Worm (Caenorhabditis elegans) whole organism, L1 larva: ENCODE measurements around the gene C04F6.9.
A peak's percentile ranks its signal among the peaks of the same experiment; 100 is the strongest.

ENCODE experiments used
- C16A3.4 ChIP-seq: fragments of 150-350 bp; optimal IDR thresholded peaks from 2 replicates; lab custom pipeline; 2014; ENCODE audit warnings: missing biosample characterization, missing genetic modification characterization
- F16B12.6 ChIP-seq: fragments of 150-350 bp; optimal IDR thresholded peaks from 2 replicates; lab custom pipeline; 2014; ENCODE audit warnings: missing biosample characterization, missing genetic modification characterization
- Y116A8C.19 ChIP-seq: sonication (generic microtip); optimal IDR thresholded peaks from 2 replicates; lab custom pipeline; 2016; ENCODE audit warnings: missing compliant biosample characterization, missing genetic modification characterization, borderline replicate concordance
- alr-1 ChIP-seq: fragments of 200-800 bp; sonication (Bioruptor generic); optimal IDR thresholded peaks from 2 replicates; lab custom pipeline; 2018; ENCODE audit warnings: borderline replicate concordance, mild to moderate bottlenecking, missing genetic modification characterization, missing compliant biosample characterization
- ceh-63 ChIP-seq: fragments of 200-800 bp; sonication (Bioruptor generic); optimal IDR thresholded peaks from 2 replicates; lab custom pipeline; 2018; ENCODE audit warnings: mild to moderate bottlenecking, missing genetic modification characterization, missing compliant biosample characterization
- ceh-88 ChIP-seq: fragments of 200-800 bp; sonication (Bioruptor generic); IDR thresholded peaks from 2 replicates; pipeline ENCODE4 v1.3.6; 2022; ENCODE audit warnings: missing genetic modification characterization, missing compliant biosample characterization
- ceh-90 ChIP-seq: sonication (generic microtip); optimal IDR thresholded peaks from 2 replicates; lab custom pipeline; 2016; ENCODE audit warnings: missing genetic modification characterization, missing compliant biosample characterization
- dpl-1 ChIP-seq, 3 experiments: fragments of 150-350 bp in 2 of 3; sonication (generic microtip) in 1 of 3; optimal IDR thresholded peaks; 2 replicates each; lab custom pipeline; 2014 to 2017; ENCODE audit warnings: missing biosample characterization in 3 of 3, missing genetic modification characterization in 3 of 3, missing genetic modification reagents in 3 of 3
- efl-1 ChIP-seq, 4 experiments: fragments of 150-350 bp; optimal IDR thresholded peaks in 3 of 4; peaks in 1 of 4; 1 replicate in 1 of 4; 2 replicates in 3 of 4; lab custom pipeline; 2014; ENCODE audit warnings: missing biosample characterization in 2 of 4, missing genetic modification characterization in 2 of 4, missing genetic modification reagents in 2 of 4
- efl-3 ChIP-seq: fragments of 200-800 bp; sonication (Bioruptor generic); optimal IDR thresholded peaks from 2 replicates; lab custom pipeline; 2018; ENCODE audit warnings: mild to moderate bottlenecking, missing genetic modification characterization, missing compliant biosample characterization
- egl-27 ChIP-seq, 2 experiments: fragments of 150-350 bp in 1 of 2; sonication (generic microtip); optimal IDR thresholded peaks; 3 replicates each; lab custom pipeline; 2017 to 2018; ENCODE audit warnings: missing biosample characterization in 2 of 2, missing genetic modification characterization in 2 of 2, missing genetic modification reagents in 2 of 2
- elt-3 ChIP-seq, 6 experiments: fragments of 150-350 bp in 1 of 6; sonication (generic microtip); optimal IDR thresholded peaks; 2 replicates each; lab custom pipeline; 2017 to 2018; ENCODE audit warnings: missing biosample characterization in 6 of 6, missing genetic modification characterization in 6 of 6, inconsistent platforms in 1 of 6
- fkh-10 ChIP-seq: sonication (generic microtip); optimal IDR thresholded peaks from 2 replicates; lab custom pipeline; 2017; ENCODE audit warnings: missing biosample characterization, missing genetic modification reagents, missing genetic modification characterization
- hlh-4 ChIP-seq: sonication (generic microtip); optimal IDR thresholded peaks from 2 replicates; lab custom pipeline; 2016; ENCODE audit warnings: mild to moderate bottlenecking, missing genetic modification characterization, missing compliant biosample characterization
- hpl-2 ChIP-seq: fragments of 150-350 bp; optimal IDR thresholded peaks from 2 replicates; lab custom pipeline; 2014; ENCODE audit warnings: missing biosample characterization, missing genetic modification reagents, missing genetic modification characterization
- irx-1 ChIP-seq: sonication (generic microtip); optimal IDR thresholded peaks from 2 replicates; lab custom pipeline; 2016; ENCODE audit warnings: missing genetic modification characterization, missing compliant biosample characterization
- lin-13 ChIP-seq: fragments of 150-350 bp; optimal IDR thresholded peaks from 2 replicates; lab custom pipeline; 2014; ENCODE audit warnings: missing biosample characterization, missing genetic modification reagents, missing genetic modification characterization
- lin-35 ChIP-seq, 2 experiments: fragments of 150-350 bp; optimal IDR thresholded peaks; 2 replicates each; lab custom pipeline; 2014; ENCODE audit warnings: missing biosample characterization in 2 of 2, missing genetic modification characterization in 2 of 2, missing genetic modification reagents in 2 of 2
- lin-39 ChIP-seq: fragments of 150-350 bp; optimal IDR thresholded peaks from 2 replicates; lab custom pipeline; 2014; ENCODE audit warnings: missing biosample characterization, missing genetic modification reagents, missing genetic modification characterization
- lir-3 ChIP-seq: sonication (generic microtip); optimal IDR thresholded peaks from 2 replicates; lab custom pipeline; 2016; ENCODE audit warnings: mild to moderate bottlenecking, missing genetic modification characterization, moderate library complexity, missing compliant biosample characterization; ENCODE audit not compliant: poor library complexity
- mab-9 ChIP-seq: fragments of 200-800 bp; sonication (Bioruptor generic); IDR thresholded peaks from 2 replicates; pipeline ENCODE4 v1.3.6; 2022; ENCODE audit warnings: missing genetic modification reagents, missing genetic modification characterization, missing compliant biosample characterization
- mdl-1 ChIP-seq, 2 experiments: fragments of 150-350 bp; optimal IDR thresholded peaks; 2 replicates each; lab custom pipeline; 2014 to 2017; ENCODE audit warnings: missing biosample characterization in 2 of 2, missing genetic modification characterization in 2 of 2, inconsistent platforms in 1 of 2
- mef-2 ChIP-seq: fragments of 150-350 bp; optimal IDR thresholded peaks from 2 replicates; lab custom pipeline; 2014; ENCODE audit warnings: missing biosample characterization, missing genetic modification characterization
- mep-1 ChIP-seq: fragments of 150-350 bp; optimal IDR thresholded peaks from 2 replicates; lab custom pipeline; 2014; ENCODE audit warnings: missing biosample characterization, missing genetic modification characterization
- nhr-12 ChIP-seq: sonication (generic microtip); optimal IDR thresholded peaks from 2 replicates; lab custom pipeline; 2017; ENCODE audit warnings: missing biosample characterization, missing genetic modification characterization
- nhr-20 ChIP-seq: sonication (generic microtip); optimal IDR thresholded peaks from 2 replicates; lab custom pipeline; 2016; ENCODE audit warnings: mild to moderate bottlenecking, missing genetic modification characterization, missing compliant biosample characterization
- nhr-237 ChIP-seq: fragments of 150-350 bp; optimal IDR thresholded peaks from 2 replicates; lab custom pipeline; 2014; ENCODE audit warnings: missing biosample characterization, missing genetic modification characterization
- nhr-47 ChIP-seq: sonication (generic microtip); optimal IDR thresholded peaks from 2 replicates; lab custom pipeline; 2016; ENCODE audit warnings: mild to moderate bottlenecking, missing genetic modification characterization, moderate library complexity, missing compliant biosample characterization
- nhr-77 ChIP-seq: fragments of 150-350 bp; optimal IDR thresholded peaks from 2 replicates; lab custom pipeline; 2014; ENCODE audit warnings: missing biosample characterization, missing genetic modification characterization
- nhr-84 ChIP-seq: sonication (generic microtip); optimal IDR thresholded peaks from 2 replicates; lab custom pipeline; 2017; ENCODE audit warnings: missing biosample characterization, missing genetic modification characterization
- nhr-85 ChIP-seq: sonication (generic microtip); peaks from one replicate; lab custom pipeline; 2016; ENCODE audit warnings: missing genetic modification characterization, inconsistent platforms, missing compliant biosample characterization
- pax-3 ChIP-seq: fragments of 200-800 bp; sonication (Bioruptor generic); optimal IDR thresholded peaks from 2 replicates; lab custom pipeline; 2018; ENCODE audit warnings: mild to moderate bottlenecking, missing genetic modification characterization, moderate library complexity, missing compliant biosample characterization
- sox-4 ChIP-seq: sonication (generic microtip); optimal IDR thresholded peaks from 2 replicates; lab custom pipeline; 2016; ENCODE audit warnings: missing genetic modification characterization, missing compliant biosample characterization
- sptf-1 ChIP-seq: fragments of 150-350 bp; optimal IDR thresholded peaks from 2 replicates; lab custom pipeline; 2014; ENCODE audit warnings: missing biosample characterization, missing genetic modification characterization
- tlp-1 ChIP-seq: fragments of 150-350 bp; optimal IDR thresholded peaks from 2 replicates; lab custom pipeline; 2014; ENCODE audit warnings: missing biosample characterization, missing genetic modification characterization
- unc-86 ChIP-seq: sonication (generic microtip); optimal IDR thresholded peaks from 2 replicates; lab custom pipeline; 2016; ENCODE audit warnings: missing genetic modification characterization, missing compliant biosample characterization
- xbp-1 ChIP-seq: sonication (generic microtip); optimal IDR thresholded peaks from 2 replicates; lab custom pipeline; 2016; ENCODE audit warnings: missing genetic modification characterization, missing compliant biosample characterization
- zag-1 ChIP-seq: fragments of 150-350 bp; optimal IDR thresholded peaks from 2 replicates; lab custom pipeline; 2014; ENCODE audit warnings: missing biosample characterization, missing genetic modification characterization
- zip-4 ChIP-seq: fragments of 200-800 bp; sonication (Bioruptor generic); optimal IDR thresholded peaks from 2 replicates; lab custom pipeline; 2018; ENCODE audit warnings: mild to moderate bottlenecking, missing genetic modification characterization, moderate library complexity, missing compliant biosample characterization
- ztf-11 ChIP-seq, 2 experiments: sonication (generic microtip); optimal IDR thresholded peaks; 2 replicates each; lab custom pipeline; 2016 to 2017; ENCODE audit warnings: missing genetic modification characterization in 2 of 2, missing biosample characterization in 1 of 2, missing compliant biosample characterization in 1 of 2
- ztf-4 ChIP-seq: fragments of 150-350 bp; optimal IDR thresholded peaks from 2 replicates; lab custom pipeline; 2014; ENCODE audit warnings: missing biosample characterization, missing genetic modification characterization

C04F6.9 gene

DNA sequence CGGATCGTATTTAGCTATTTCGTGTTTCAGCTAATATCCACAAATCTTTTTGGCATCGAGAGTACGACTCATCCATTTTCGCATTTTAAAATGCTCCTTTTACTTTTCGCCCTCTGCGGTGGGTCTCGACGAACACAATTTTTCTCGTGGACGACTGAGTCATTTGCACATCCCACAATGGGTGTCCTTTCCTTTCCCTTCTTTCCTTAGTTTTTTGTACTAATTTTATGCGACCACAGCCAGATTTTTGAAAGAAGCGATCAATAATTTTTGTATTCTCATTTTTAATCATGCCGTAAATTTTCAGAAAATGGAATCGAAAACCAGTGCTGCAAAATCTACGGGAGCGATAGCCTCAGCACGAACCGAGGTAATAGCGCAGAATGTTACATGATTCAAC is at the start of gene C04F6.9:
Gene C04F6.9, plus strand, starts transcription at position 301 of the 400 bp plus-strand sequence.
- TF ChIP-seq ceh-88 (no peak), fkh-10 (no peak), nhr-77 (tag; lab: Kevin White, UChicago) (no peak), alr-1 (no peak)

DNA sequence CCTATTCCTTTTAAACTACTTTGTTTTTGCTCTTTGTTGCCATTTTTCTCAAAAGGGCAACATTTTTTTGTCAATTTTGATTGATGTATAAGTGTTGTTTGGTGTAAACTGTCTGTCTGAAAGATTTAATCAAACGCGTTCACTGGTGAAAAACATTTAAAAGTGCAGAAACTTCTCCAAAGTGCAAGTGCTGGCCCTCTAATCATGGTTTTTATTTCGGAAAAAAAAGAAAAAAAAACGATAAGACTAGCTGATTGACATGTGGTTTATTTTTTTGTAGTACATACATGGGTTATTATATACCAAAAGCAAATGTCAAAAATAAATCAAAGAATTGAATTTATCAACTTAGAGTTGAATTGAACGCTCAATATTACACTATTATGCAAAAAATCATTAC is 39.4 kb upstream of the C04F6.9 start, which contains the start of gene dhs-26:
Gene dhs-26, minus strand, starts transcription at position 116 of the 400 bp plus-strand sequence.
- no peak for TF ChIP-seq mdl-1 (tag; optimal IDR thresholded peaks at IDR 0.05; lab: Kevin White, UChicago)
- no peak for TF ChIP-seq nhr-237 (tag; lab: Kevin White, UChicago)
- no peak for TF ChIP-seq efl-3
- TF ChIP-seq alr-1, result no peak
- TF ChIP-seq tlp-1 (tag; lab: Kevin White, UChicago), result no peak
- no peak for TF ChIP-seq sox-4 (tag; lab: Kevin White, UChicago)
- TF ChIP-seq elt-3 (tag; optimal IDR thresholded peaks at IDR 0.05; lab: Kevin White, UChicago), result no peak
- no peak for TF ChIP-seq mef-2 (tag; lab: Kevin White, UChicago)
- no peak for TF ChIP-seq sptf-1 (tag; lab: Kevin White, UChicago)
- TF ChIP-seq egl-27 (tag; optimal IDR thresholded peaks at IDR 0.05; lab: Kevin White, UChicago), result no peak
- no peak for TF ChIP-seq unc-86
- TF ChIP-seq lin-13 (GFP tag; lab: Kevin White, UChicago), result no peak
- no peak for TF ChIP-seq pax-3
- TF ChIP-seq nhr-85 (tag; lab: Kevin White, UChicago), result no peak

DNA sequence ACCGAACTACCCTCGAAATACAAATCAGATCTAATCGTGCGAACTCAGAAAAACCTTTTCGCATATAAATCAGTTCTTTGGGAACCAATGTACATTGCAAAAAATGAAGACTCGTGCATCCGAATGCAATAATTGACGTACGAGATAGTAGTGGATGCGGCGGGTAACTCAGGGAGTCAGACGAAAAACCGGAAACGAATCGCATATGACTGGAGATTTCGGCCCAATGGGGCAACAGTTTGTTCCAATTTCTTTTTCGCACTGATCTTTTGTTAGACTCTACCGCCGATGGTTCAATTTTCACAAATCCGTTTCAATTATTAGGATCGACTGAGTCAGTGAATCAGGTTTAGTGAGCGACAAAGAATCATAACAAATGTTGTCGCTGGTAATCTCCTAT is 35.0 kb upstream of the C04F6.9 start:
- TF ChIP-seq mab-9 (GFP tag; lab: Robert Waterston, UW) (no peak), nhr-85 (tag; lab: Kevin White, UChicago) (peak; percentile 55), nhr-84 (no peak)

DNA sequence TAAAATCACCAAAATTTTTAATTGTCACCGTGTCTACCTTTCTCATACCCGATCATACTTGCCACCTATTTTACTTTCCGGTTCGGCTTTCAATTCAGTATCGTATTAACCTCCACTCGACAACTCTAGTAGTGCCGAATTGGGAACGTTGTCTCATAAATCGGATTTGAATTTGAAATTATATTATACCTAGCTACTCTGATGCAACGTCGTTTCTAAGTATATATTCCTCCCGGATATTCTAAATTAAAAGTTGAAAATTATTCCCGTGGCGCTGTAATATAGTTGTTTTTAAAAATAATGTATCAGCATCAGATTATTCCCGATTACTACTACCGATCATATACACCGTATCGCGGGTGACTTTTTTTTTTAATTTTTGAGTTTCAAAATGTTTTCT is 33.1 kb upstream of the C04F6.9 start, which contains the start of gene ZK563.2:
Gene ZK563.2, plus strand, starts transcription at position 301 of the 400 bp plus-strand sequence.
- TF ChIP-seq nhr-12, result no peak
- TF ChIP-seq Y116A8C.19 (tag; lab: Kevin White, UChicago), result no peak
- TF ChIP-seq nhr-47 (tag; lab: Kevin White, UChicago), result no peak
- TF ChIP-seq hlh-4 (tag; lab: Kevin White, UChicago), result no peak
- TF ChIP-seq, all 84 proteins: peak for 0

DNA sequence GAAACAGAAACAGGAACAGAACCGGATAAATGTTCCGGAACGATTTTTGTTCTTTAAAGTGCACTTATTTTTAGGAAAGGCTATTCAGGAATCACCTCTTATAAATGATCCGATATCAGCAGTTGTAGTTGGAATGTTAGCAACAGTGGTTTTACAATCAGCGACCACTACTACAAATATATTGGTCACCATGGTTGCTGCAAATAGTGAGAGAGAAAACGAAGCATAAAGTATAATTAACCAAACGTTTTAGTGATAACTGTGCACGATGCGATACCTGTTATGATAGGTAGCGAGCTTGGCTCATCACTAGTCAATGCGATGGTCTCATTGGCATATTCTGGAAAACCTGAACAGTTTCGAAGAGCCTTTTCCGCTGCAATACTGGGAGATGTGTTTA is 32.4 kb upstream of the C04F6.9 start:
- TF ChIP-seq zag-1 (tag; lab: Kevin White, UChicago) (no peak), lin-13 (GFP tag; lab: Kevin White, UChicago) (no peak), lin-39 (tag; lab: Kevin White, UChicago) (no peak), ztf-4 (no peak), fkh-10 (no peak), mef-2 (tag; lab: Kevin White, UChicago) (no peak), hpl-2 (GFP tag; lab: Kevin White, UChicago) (no peak), ztf-11 (tag; optimal IDR thresholded peaks at IDR 0.05; lab: Kevin White, UChicago) (no peak), ceh-63 (GFP tag; lab: Kevin White, UChicago) (no peak), tlp-1 (tag; lab: Kevin White, UChicago) (no peak), irx-1 (tag; lab: Kevin White, UChicago) (no peak)
- TF ChIP-seq, all 84 proteins: peak for 0

DNA sequence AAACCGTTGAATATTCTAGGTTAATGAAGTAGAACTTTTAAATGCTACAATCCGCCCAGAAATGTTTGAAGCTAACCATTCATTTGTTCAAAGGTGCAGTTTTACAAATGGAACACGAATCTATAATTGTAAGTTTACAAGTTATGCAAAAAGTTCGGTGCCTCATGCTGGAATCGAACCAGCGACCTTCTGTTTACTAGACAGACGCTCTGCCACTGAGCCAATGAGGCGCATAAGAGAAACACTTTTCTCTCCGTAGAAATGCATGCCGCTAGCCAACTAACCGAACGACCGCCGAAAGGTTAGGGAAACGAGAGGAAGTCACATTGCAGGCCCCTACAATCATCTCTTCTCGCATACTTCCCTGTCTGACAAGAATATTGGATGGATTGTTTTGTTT is 30.5 kb upstream of the C04F6.9 start:
- TF ChIP-seq efl-1 (optimal IDR thresholded peaks at IDR 0.05; lab: Kevin White, UChicago) (peak; percentile 39 to 40), efl-1 (GFP tag; optimal IDR thresholded peaks at IDR 0.05 in 1 of 2; lab: Kevin White, UChicago) (peak in 1 of 2 experiments; percentile 7), ceh-90 (tag; lab: Kevin White, UChicago) (peak; percentile 24), nhr-20 (tag; lab: Kevin White, UChicago) (peak; percentile 76), lir-3 (tag; lab: Kevin White, UChicago) (peak; percentile 50), nhr-47 (tag; lab: Kevin White, UChicago) (peak; percentile 80), mep-1 (peak; percentile 64), zip-4 (GFP tag; lab: Kevin White, UChicago) (peak; percentile 26), nhr-12 (no peak), fkh-10 (peak; percentile 53), sptf-1 (tag; lab: Kevin White, UChicago) (no peak), nhr-85 (tag; lab: Kevin White, UChicago) (peak; percentile 66), hpl-2 (GFP tag; lab: Kevin White, UChicago) (no peak), irx-1 (tag; lab: Kevin White, UChicago) (peak; percentile 56), mab-9 (GFP tag; lab: Robert Waterston, UW) (0 out of 2 replicates have a peak, but pooled peaks have one; percentile 45), dpl-1 (GFP tag; optimal IDR thresholded peaks at IDR 0.05; lab: Kevin White, UChicago) (peak in 2 of 3 experiments; percentile 10 to 21), C16A3.4 (tag; lab: Kevin White, UChicago) (peak; percentile 77), nhr-237 (tag; lab: Kevin White, UChicago) (peak; percentile 37), lin-35 (GFP tag; optimal IDR thresholded peaks at IDR 0.05; lab: Kevin White, UChicago) (peak; percentile 49 to 70), xbp-1 (tag; lab: Kevin White, UChicago) (peak; percentile 59), F16B12.6 (tag; lab: Kevin White, UChicago) (no peak)
